Worm (Caenorhabditis elegans) whole organism, mixed stage, embryonic: Measurements from ENCODE around the gene F55H2.8.

Experiments used
- blmp-1 ChIP-seq: fragments of 150-350 bp; optimal IDR thresholded peaks from 2 replicates; lab custom pipeline; 2014; ENCODE audit warnings: missing biosample characterization, missing genetic modification characterization
- cnd-1 ChIP-seq: fragments of 200-800 bp; sonication (Bioruptor generic); optimal IDR thresholded peaks from 2 replicates; lab custom pipeline; 2018; ENCODE audit warnings: mild to moderate bottlenecking, missing genetic modification characterization, missing compliant biosample characterization
- elt-1 ChIP-seq: sonication (generic microtip); optimal IDR thresholded peaks from 2 replicates; lab custom pipeline; 2017; ENCODE audit warnings: missing genetic modification characterization, mild to moderate bottlenecking, missing compliant biosample characterization, antibody characterized with exemption, moderate library complexity, borderline replicate concordance; ENCODE audit not compliant: insufficient read depth
- elt-3 ChIP-seq: fragments of 150-350 bp; optimal IDR thresholded peaks from 2 replicates; lab custom pipeline; 2014; ENCODE audit warnings: missing biosample characterization, missing genetic modification characterization
- lsy-2 ChIP-seq: fragments of 150-350 bp; optimal IDR thresholded peaks from 2 replicates; lab custom pipeline; 2014; ENCODE audit warnings: missing biosample characterization, missing genetic modification characterization
- mab-5 ChIP-seq: fragments of 150-350 bp; optimal IDR thresholded peaks from 2 replicates; lab custom pipeline; 2014; ENCODE audit warnings: missing biosample characterization, missing genetic modification characterization
- nhr-237 ChIP-seq: fragments of 150-350 bp; optimal IDR thresholded peaks from 2 replicates; lab custom pipeline; 2014; ENCODE audit warnings: missing biosample characterization, missing genetic modification characterization
- nhr-28 ChIP-seq: fragments of 150-350 bp; optimal IDR thresholded peaks from 2 replicates; lab custom pipeline; 2014; ENCODE audit warnings: missing biosample characterization, missing genetic modification characterization
- nhr-76 ChIP-seq: sonication (generic microtip); optimal IDR thresholded peaks from 2 replicates; lab custom pipeline; 2017; ENCODE audit warnings: missing biosample characterization, missing genetic modification characterization
- pha-4 ChIP-seq: fragments of 150-350 bp; optimal IDR thresholded peaks from 2 replicates; lab custom pipeline; 2018; ENCODE audit warnings: missing biosample characterization, missing genetic modification reagents, missing genetic modification characterization
- snpc-4 ChIP-seq: fragments of 150-350 bp; optimal IDR thresholded peaks from 2 replicates; lab custom pipeline; 2014; ENCODE audit warnings: missing biosample characterization, missing genetic modification characterization
- unc-62 ChIP-seq: fragments of 150-350 bp; optimal IDR thresholded peaks from 2 replicates; lab custom pipeline; 2014; ENCODE audit warnings: missing biosample characterization, missing genetic modification reagents, missing genetic modification characterization
- ztf-11 ChIP-seq: fragments of 150-350 bp; optimal IDR thresholded peaks from 2 replicates; lab custom pipeline; 2014; ENCODE audit warnings: missing biosample characterization, missing genetic modification characterization

DNA sequence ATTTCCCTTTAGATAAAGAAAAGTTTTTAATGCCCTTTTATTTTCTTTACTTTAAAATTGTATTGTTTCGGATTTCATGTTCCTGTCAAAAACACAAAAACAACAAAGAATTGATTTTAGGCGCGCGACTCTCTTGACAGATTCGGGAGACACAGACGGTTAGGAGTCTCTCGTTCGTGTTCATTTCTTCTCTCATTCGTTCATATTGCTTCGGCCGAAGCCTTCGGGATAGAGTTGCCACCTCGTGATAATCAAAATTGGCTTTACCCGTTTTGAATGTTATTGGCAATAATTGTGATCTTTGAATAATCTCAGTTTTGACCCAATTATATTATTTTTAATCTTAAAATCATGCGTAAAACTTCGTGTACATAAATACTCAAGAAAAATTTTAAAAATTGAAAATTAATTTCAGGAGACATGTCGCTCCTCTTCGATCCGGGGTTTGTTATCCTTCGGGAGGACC lies 2.6 kb upstream of the F55H2.8 start, which contains the start of gene F55H2.5:
- no peak for TF ChIP-seq elt-1 (tag; lab: Kevin White, UChicago)
- TF ChIP-seq lsy-2 (tag; lab: Kevin White, UChicago): no peak
- TF ChIP-seq unc-62 (GFP tag; lab: Kevin White, UChicago): no peak
- no peak for TF ChIP-seq blmp-1
- TF ChIP-seq snpc-4: no peak
- no peak for TF ChIP-seq nhr-28 (tag; lab: Kevin White, UChicago)
- TF ChIP-seq ztf-11 (tag; lab: Kevin White, UChicago): no peak
- no peak for TF ChIP-seq nhr-76
- TF ChIP-seq mab-5: no peak
- TF ChIP-seq pha-4 (tag; lab: Kevin White, UChicago): no peak
- no peak for TF ChIP-seq elt-3 (tag; lab: Kevin White, UChicago)
- TF ChIP-seq cnd-1: no peak
- TF ChIP-seq nhr-237 (tag; lab: Kevin White, UChicago): no peak
